Worm (Caenorhabditis elegans) whole organism, mixed stage, embryonic: ENCODE results near the gene spsb-1.
"Not testable (repeated sequence)": the region's sequence is repeated elsewhere in the genome, so short reads cannot be mapped to it uniquely, and the experiment has no call there.

ENCODE experiments used
- ceh-43 ChIP-seq: fragments of 200-800 bp; sonication (Bioruptor generic); optimal IDR thresholded peaks from 2 replicates; lab custom pipeline; 2018; ENCODE audit warnings: mild to moderate bottlenecking, missing genetic modification characterization, moderate library complexity, missing compliant biosample characterization
- nhr-237 ChIP-seq: fragments of 150-350 bp; optimal IDR thresholded peaks from 2 replicates; lab custom pipeline; 2014; ENCODE audit warnings: missing biosample characterization, missing genetic modification characterization
- pha-4 ChIP-seq: fragments of 150-350 bp; optimal IDR thresholded peaks from 2 replicates; lab custom pipeline; 2018; ENCODE audit warnings: missing biosample characterization, missing genetic modification reagents, missing genetic modification characterization
- snpc-4 ChIP-seq: fragments of 150-350 bp; optimal IDR thresholded peaks from 2 replicates; lab custom pipeline; 2014; ENCODE audit warnings: missing biosample characterization, missing genetic modification characterization

- TF ChIP-seq snpc-4 (tag; lab: Kevin White, UChicago); nhr-237 (tag; lab: Kevin White, UChicago); pha-4 (tag; lab: Kevin White, UChicago); ceh-43 (GFP tag; lab: Kevin White, UChicago): not testable (repeated sequence)
Measured at ce11 chrII:15171816-15172215, 24.7 kb upstream of the spsb-1 start, which contains the start of gene gst-39.
